Worm (Caenorhabditis elegans) whole organism, midembryonic: Measurements from ENCODE around the gene F55G11.10.

Experiments used
- cog-1 ChIP-seq: sonication (generic microtip); optimal IDR thresholded peaks from 2 replicates; lab custom pipeline; 2016; ENCODE audit warnings: missing genetic modification characterization, missing compliant biosample characterization
- flt-1 ChIP-seq: fragments of 200-800 bp; sonication (Bioruptor generic); IDR thresholded peaks from 2 replicates; pipeline ENCODE4 v1.3.6; 2022; ENCODE audit warnings: missing genetic modification characterization, missing compliant biosample characterization
- klf-2 ChIP-seq: fragments of 200-800 bp; sonication (Bioruptor generic); conservative IDR thresholded peaks from 2 replicates; pipeline ENCODE4 v1.3.6; 2022; ENCODE audit warnings: missing genetic modification reagents, missing genetic modification characterization, missing compliant biosample characterization
- med-1 ChIP-seq: sonication (generic microtip); optimal IDR thresholded peaks from 2 replicates; lab custom pipeline; 2017; ENCODE audit warnings: missing genetic modification characterization, mild to moderate bottlenecking, missing compliant biosample characterization, antibody characterized with exemption, missing genetic modification reagents; ENCODE audit not compliant: insufficient read depth
- ref-1 ChIP-seq: fragments of 200-800 bp; sonication (Bioruptor generic); conservative IDR thresholded peaks from 2 replicates; pipeline ENCODE4 v1.3.6; 2022; ENCODE audit warnings: missing genetic modification reagents, missing genetic modification characterization, missing compliant biosample characterization
- tab-1 ChIP-seq: fragments of 200-800 bp; sonication (Bioruptor generic); IDR thresholded peaks from 2 replicates; pipeline ENCODE4 v1.3.6; 2022; ENCODE audit warnings: missing genetic modification characterization, missing compliant biosample characterization
- ztf-29 ChIP-seq: fragments of 200-800 bp; sonication (Bioruptor generic); IDR thresholded peaks from 2 replicates; pipeline ENCODE4 v1.3.6; 2022; ENCODE audit warnings: missing genetic modification reagents, missing genetic modification characterization, missing compliant biosample characterization

DNA sequence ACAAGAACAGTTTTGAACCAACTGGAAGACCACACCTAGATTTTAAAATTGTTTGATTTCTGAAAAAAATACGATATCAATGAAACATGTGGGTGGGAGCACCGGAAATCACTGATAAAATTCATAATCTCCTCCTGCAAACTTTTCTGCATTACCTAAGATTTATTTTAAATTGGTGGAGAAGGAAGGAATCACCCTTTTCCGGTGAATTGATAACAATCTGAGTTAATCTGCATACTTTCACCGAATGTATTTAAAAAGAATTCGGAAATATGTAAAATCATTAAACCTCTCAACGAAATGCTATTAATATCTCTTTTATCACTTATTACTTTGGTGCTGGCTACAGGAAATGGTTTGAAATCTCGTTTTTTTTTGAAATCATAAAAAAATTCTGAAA is 5.9 kb upstream of the F55G11.10 start, which contains the start of gene dct-19:
- TF ChIP-seq klf-2 (GFP tag; lab: Robert Waterston, UW) (no peak), flt-1 (no peak), tab-1 (GFP tag; lab: Robert Waterston, UW) (no peak), med-1 (no peak), ztf-29 (GFP tag; lab: Robert Waterston, UW) (no peak), ref-1 (GFP tag; lab: Robert Waterston, UW) (no peak), cog-1 (tag; lab: Kevin White, UChicago) (no peak)
